Worm (Caenorhabditis elegans) whole organism, L4/young adult: Measurements from ENCODE around the gene tnt-3.

Experiments used
- dao-5 ChIP-seq: sonication (generic microtip); optimal IDR thresholded peaks from 2 replicates; lab custom pipeline; 2016; ENCODE audit warnings: missing genotype, missing genetic modification characterization, moderate library complexity, missing compliant biosample characterization
- him-1 ChIP-seq: sonication (generic microtip); optimal IDR thresholded peaks from 2 replicates; lab custom pipeline; 2016; ENCODE audit warnings: missing genotype, missing genetic modification reagents, missing genetic modification characterization, missing compliant biosample characterization

DNA sequence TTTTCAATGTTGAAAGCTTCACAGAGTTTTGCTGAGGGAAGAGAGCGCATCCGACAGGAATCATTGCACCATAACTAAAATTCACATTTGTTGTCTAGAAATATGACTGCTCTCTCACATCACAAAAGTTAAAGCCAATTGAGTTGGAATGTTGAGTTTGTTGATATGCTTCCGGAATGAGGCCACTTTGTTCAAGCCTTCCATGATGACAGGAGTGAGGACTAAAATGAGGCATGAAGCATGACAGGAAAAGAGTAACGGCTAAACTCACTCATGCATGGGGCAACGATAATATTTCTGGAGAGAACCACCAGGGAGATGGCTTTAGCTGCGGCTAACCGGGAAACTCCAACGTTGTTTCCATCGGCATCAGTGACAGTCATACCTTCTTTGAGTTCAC, 11.6 kb upstream of the tnt-3 start:
- no peak for TF ChIP-seq dao-5 (tag; lab: Kevin White, UChicago)
- TF ChIP-seq him-1 = no peak
